Worm (Caenorhabditis elegans): Measurements from ENCODE around the gene hxk-3.

Gene hxk-3

DNA sequence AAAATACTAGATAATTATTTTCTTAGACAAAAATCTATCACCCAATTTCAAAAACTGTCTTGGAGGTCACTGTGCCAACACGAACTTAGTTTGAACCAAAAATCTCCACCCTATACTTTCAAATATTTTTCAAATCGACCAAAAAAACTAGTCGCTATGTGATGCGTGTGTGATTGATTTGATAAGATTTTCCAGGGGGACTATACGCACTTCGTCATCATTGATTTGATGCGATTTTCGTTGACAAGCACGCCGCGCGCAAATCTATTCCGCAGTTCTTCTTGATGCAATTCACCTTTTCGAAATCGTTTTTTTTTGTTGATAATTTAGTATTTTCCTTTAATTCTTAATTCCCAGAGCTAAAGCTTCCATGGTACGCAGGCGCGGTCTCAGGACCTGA, 44.0 kb upstream of the hxk-3 start:
- TF ChIP-seq F39B2.1 (GFP tag; IDR thresholded peaks at IDR 0.05) (no peak), ama-1 (optimal IDR thresholded peaks at IDR 0.05) (no peak), ama-1 (GFP tag; optimal IDR thresholded peaks at IDR 0.05) (no peak), nfyb-1 (GFP tag; IDR thresholded peaks at IDR 0.05) (no peak), lin-26 (GFP tag; IDR thresholded peaks at IDR 0.05) (no peak), ets-4 (GFP tag; optimal IDR thresholded peaks at IDR 0.05) (no peak), lin-54 (GFP tag; optimal IDR thresholded peaks at IDR 0.05) (no peak), Y53G8AR.9 (GFP tag; conservative IDR thresholded peaks at IDR 0.05) (no peak), mxl-1 (tag; optimal IDR thresholded peaks at IDR 0.05) (no peak), F55B11.4 (tag; optimal IDR thresholded peaks at IDR 0.05; ENCODE audit: borderline replicate concordance, insufficient read depth) (no peak), K11D2.4 (GFP tag; IDR thresholded peaks at IDR 0.05) (no peak), dox-1 (GFP tag; IDR thresholded peaks at IDR 0.05) (no peak), egl-18 (GFP tag; IDR thresholded peaks at IDR 0.05) (no peak), nfya-1 (tag; optimal IDR thresholded peaks at IDR 0.05; ENCODE audit: borderline replicate concordance, insufficient read depth) (no peak), hrde-1 (tag; optimal IDR thresholded peaks at IDR 0.05; ENCODE audit: borderline replicate concordance) (no peak), tbp1 (GFP tag; optimal IDR thresholded peaks at IDR 0.05) (no peak), akir-1 (GFP tag; optimal IDR thresholded peaks at IDR 0.05) (no peak), cebp-1 (GFP tag; IDR thresholded peaks at IDR 0.05) (no peak), cebp-1 (tag; optimal IDR thresholded peaks at IDR 0.05) (no peak), T07F8.4 (tag; optimal IDR thresholded peaks at IDR 0.05) (no peak)

DNA sequence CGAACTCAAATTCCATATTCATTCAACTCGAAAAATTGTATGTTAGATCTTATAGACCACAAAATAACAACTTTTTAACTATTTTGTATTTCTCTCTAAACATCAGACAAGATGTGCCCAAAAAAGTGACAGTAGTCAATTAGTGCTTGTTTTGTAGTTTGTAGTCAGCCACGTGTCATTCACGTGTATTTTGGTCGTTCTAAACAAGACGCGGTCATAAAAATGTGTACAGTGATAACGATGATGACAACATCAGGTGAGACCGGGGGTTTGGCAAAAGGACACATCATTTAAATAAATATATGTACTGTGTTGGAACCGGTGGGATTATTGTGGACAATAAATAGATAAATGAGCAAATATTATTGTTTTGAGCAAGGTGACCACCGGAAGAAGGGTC, 43.2 kb upstream of the hxk-3 start:
- TF ChIP-seq snpc-1.1 (tag; optimal IDR thresholded peaks at IDR 0.05; ENCODE audit: insufficient read depth) (no peak), Y53G8AR.9 (GFP tag; conservative IDR thresholded peaks at IDR 0.05) (no peak; the same call in 1 of the 2 replicates), attf-5 (GFP tag; optimal IDR thresholded peaks at IDR 0.05) (no peak), lir-1 (GFP tag; conservative IDR thresholded peaks at IDR 0.05) (no peak), snpc-1.3 (tag; optimal IDR thresholded peaks at IDR 0.05; ENCODE audit: insufficient read depth) (no peak), ama-1 (optimal IDR thresholded peaks at IDR 0.05) (no peak), ama-1 (GFP tag; optimal IDR thresholded peaks at IDR 0.05) (no peak), ceh-91 (GFP tag; IDR thresholded peaks at IDR 0.05) (no peak), hmg-1.2 (GFP tag; IDR thresholded peaks at IDR 0.05) (peak; percentile 5; the same call in 1 of the 2 replicates), madf-6 (GFP tag; IDR thresholded peaks at IDR 0.05) (no peak), B0336.3 (GFP tag; IDR thresholded peaks at IDR 0.05) (0 out of 2 replicates have a peak, but pooled peaks have one; percentile 15), C06A6.2 (GFP tag; conservative IDR thresholded peaks at IDR 0.05) (no peak), T26A5.8 (tag; optimal IDR thresholded peaks at IDR 0.05) (no peak), F33H1.4 (GFP tag; IDR thresholded peaks at IDR 0.05) (no peak), Y79H2A.3 (GFP tag; conservative IDR thresholded peaks at IDR 0.05) (no peak), cebp-1 (GFP tag; IDR thresholded peaks at IDR 0.05) (no peak), cebp-1 (tag; optimal IDR thresholded peaks at IDR 0.05) (peak; percentile 24), B0261.1 (tag; optimal IDR thresholded peaks at IDR 0.05) (no peak), egl-18 (GFP tag; IDR thresholded peaks at IDR 0.05) (no peak), lag-1 (GFP tag; IDR thresholded peaks at IDR 0.05) (no peak), ztf-26 (tag; optimal IDR thresholded peaks at IDR 0.05) (peak; percentile 2), let-607 (tag; optimal IDR thresholded peaks at IDR 0.05) (peak in 1 of 2 experiments; percentile 56), ztf-25 (GFP tag; IDR thresholded peaks at IDR 0.05) (no peak), somi-1 (GFP tag; optimal IDR thresholded peaks at IDR 0.05) (peak; percentile 5), F23B12.7 (tag; optimal IDR thresholded peaks at IDR 0.05; ENCODE audit: insufficient read depth) (no peak), tbp1 (GFP tag; optimal IDR thresholded peaks at IDR 0.05) (peak; percentile 39), lin-40 (tag; optimal IDR thresholded peaks at IDR 0.05) (peak; percentile 33), ccch-3 (GFP tag; optimal IDR thresholded peaks at IDR 0.05) (no peak), gei-17 (GFP tag; optimal IDR thresholded peaks at IDR 0.05) (no peak), efl-1 (GFP tag; optimal IDR thresholded peaks at IDR 0.05) (no peak), Y95B8A.8 (GFP tag; IDR thresholded peaks at IDR 0.05) (0 out of 2 replicates have a peak, but pooled peaks have one; percentile 22), nhr-179 (tag; optimal IDR thresholded peaks at IDR 0.05) (no peak), ztf-28 (GFP tag; IDR thresholded peaks at IDR 0.05) (no peak), mes-4 (tag; optimal IDR thresholded peaks at IDR 0.05) (no peak)

Data from whole organism, young adult.